Fruit fly (Drosophila melanogaster) whole organism, embryonic: ENCODE measurements around the gene CG6287.

Source experiments
- B-H2 ChIP-seq: fragments of 200-800 bp; sonication (Bioruptor generic); optimal IDR thresholded peaks from 2 replicates; lab custom pipeline; 2018; ENCODE audit warnings: missing biosample characterization, mild to moderate bottlenecking, missing genetic modification characterization
- Bteb2 ChIP-seq: fragments of 200-800 bp; sonication (Bioruptor generic); optimal IDR thresholded peaks from 2 replicates; lab custom pipeline; 2016; ENCODE audit warnings: missing biosample characterization, missing genetic modification characterization
- CG1024 ChIP-seq: fragments of 200-800 bp; sonication (Bioruptor generic); IDR thresholded peaks from 2 replicates; pipeline ENCODE4 v1.3.6; 2022; ENCODE audit warnings: missing biosample characterization, missing genetic modification characterization
- CG10543 ChIP-seq: fragments of 200-800 bp; sonication (Bioruptor generic); optimal IDR thresholded peaks from 3 replicates; lab custom pipeline; 2017; ENCODE audit warnings: missing biosample characterization, mild to moderate bottlenecking, missing genetic modification characterization, moderate library complexity
- CG11695 ChIP-seq: fragments of 200-800 bp; sonication (Bioruptor generic); IDR thresholded peaks from 3 replicates; pipeline ENCODE4 v1.3.6; 2022; ENCODE audit warnings: missing biosample characterization, missing genetic modification characterization
- CG12219 ChIP-seq: fragments of 200-800 bp; sonication (Bioruptor generic); optimal IDR thresholded peaks from 3 replicates; lab custom pipeline; 2018; ENCODE audit warnings: missing biosample characterization, mild to moderate bottlenecking, missing genetic modification characterization
- CG14014 ChIP-seq: fragments of 200-800 bp; sonication (Bioruptor generic); IDR thresholded peaks from 2 replicates; pipeline ENCODE4 v1.3.6; 2022; ENCODE audit warnings: missing biosample characterization, missing genetic modification characterization
- CG14860 ChIP-seq: fragments of 200-800 bp; sonication (Bioruptor generic); IDR thresholded peaks from 3 replicates; pipeline ENCODE4 v1.3.6; 2022; ENCODE audit warnings: missing biosample characterization, missing genetic modification characterization; ENCODE audit not compliant: partially characterized antibody
- CG15696 ChIP-seq: fragments of 200-800 bp; sonication (Bioruptor generic); optimal IDR thresholded peaks from 2 replicates; lab custom pipeline; 2019; ENCODE audit warnings: missing biosample characterization, mild to moderate bottlenecking, missing genetic modification characterization, moderate library complexity
- CG1603 ChIP-seq: fragments of 200-800 bp; sonication (Bioruptor generic); optimal IDR thresholded peaks from 2 replicates; lab custom pipeline; 2019; ENCODE audit warnings: missing biosample characterization, mild to moderate bottlenecking, missing genetic modification characterization, moderate library complexity
- CG17186 ChIP-seq: fragments of 200-800 bp; sonication (Bioruptor generic); optimal IDR thresholded peaks from 3 replicates; lab custom pipeline; 2017; ENCODE audit warnings: missing biosample characterization, missing genetic modification reagents, missing genetic modification characterization
- CG17385 ChIP-seq: fragments of 200-800 bp; sonication (Bioruptor generic); optimal IDR thresholded peaks from 3 replicates; lab custom pipeline; 2018; ENCODE audit warnings: missing biosample characterization, mild to moderate bottlenecking, missing genetic modification characterization
- CG2202 ChIP-seq: fragments of 200-800 bp; sonication (Bioruptor generic); optimal IDR thresholded peaks from 2 replicates; lab custom pipeline; 2018; ENCODE audit warnings: missing biosample characterization, mild to moderate bottlenecking, missing genetic modification characterization
- CG2678 ChIP-seq: fragments of 200-800 bp; sonication (Bioruptor generic); optimal IDR thresholded peaks from 3 replicates; lab custom pipeline; 2019; ENCODE audit warnings: missing biosample characterization, mild to moderate bottlenecking, missing genetic modification characterization, moderate library complexity
- CG30403 ChIP-seq: fragments of 200-800 bp; sonication (Bioruptor generic); optimal IDR thresholded peaks from 3 replicates; lab custom pipeline; 2016; ENCODE audit warnings: missing biosample characterization, missing genetic modification characterization
- CG31365 ChIP-seq: fragments of 200-800 bp; sonication (Bioruptor generic); optimal IDR thresholded peaks from 2 replicates; lab custom pipeline; 2018; ENCODE audit warnings: missing biosample characterization, mild to moderate bottlenecking, missing genetic modification characterization
- CG34224 ChIP-seq: fragments of 200-800 bp; sonication (Bioruptor generic); IDR thresholded peaks from 3 replicates; pipeline ENCODE4 v1.3.6; 2022; ENCODE audit warnings: missing biosample characterization, missing genetic modification characterization; ENCODE audit not compliant: partially characterized antibody
- CG34376 ChIP-seq: fragments of 200-800 bp; sonication (Bioruptor generic); optimal IDR thresholded peaks from 2 replicates; lab custom pipeline; 2018; ENCODE audit warnings: missing biosample characterization, mild to moderate bottlenecking, missing genetic modification characterization
- CG4328 ChIP-seq: fragments of 200-800 bp; sonication (Bioruptor generic); optimal IDR thresholded peaks from 3 replicates; lab custom pipeline; 2017; ENCODE audit warnings: missing biosample characterization, missing genetic modification reagents, missing genetic modification characterization
- CG7556 ChIP-seq: fragments of 200-800 bp; sonication (Bioruptor generic); optimal IDR thresholded peaks from 2 replicates; lab custom pipeline; 2017; ENCODE audit warnings: missing biosample characterization, mild to moderate bottlenecking, missing genetic modification characterization
- CG8924 ChIP-seq: fragments of 200-800 bp; optimal IDR thresholded peaks from 3 replicates; lab custom pipeline; 2019; ENCODE audit warnings: missing biosample characterization, mild to moderate bottlenecking, missing genetic modification characterization, moderate library complexity
- CG8944 ChIP-seq: fragments of 200-800 bp; sonication (Bioruptor generic); optimal IDR thresholded peaks from 3 replicates; lab custom pipeline; 2016; ENCODE audit warnings: missing biosample characterization, missing genetic modification characterization
- CG9932 ChIP-seq: fragments of 200-800 bp; sonication (Bioruptor generic); IDR thresholded peaks from 2 replicates; pipeline ENCODE4 v1.3.6; 2022; ENCODE audit warnings: missing biosample characterization, missing genetic modification characterization
- CTCF ChIP-seq: fragments of 200-800 bp; sonication (Bioruptor generic); optimal IDR thresholded peaks from 2 replicates; lab custom pipeline; 2017; ENCODE audit warnings: missing biosample characterization, mild to moderate bottlenecking, missing genetic modification characterization, moderate library complexity
- Chrac-16 ChIP-seq: fragments of 200-800 bp; sonication (Bioruptor generic); optimal IDR thresholded peaks from 3 replicates; lab custom pipeline; 2016; ENCODE audit warnings: missing biosample characterization, missing genetic modification characterization
- CoRest ChIP-seq: fragments of 200-800 bp; sonication (Bioruptor generic); optimal IDR thresholded peaks from 3 replicates; lab custom pipeline; 2018; ENCODE audit warnings: missing biosample characterization, mild to moderate bottlenecking, missing genetic modification characterization, moderate library complexity
- Deaf1 ChIP-seq: fragments of 200-800 bp; optimal IDR thresholded peaks from 3 replicates; lab custom pipeline; 2019; ENCODE audit warnings: missing biosample characterization, mild to moderate bottlenecking, missing genetic modification characterization, moderate library complexity
- Dip3 ChIP-seq: fragments of 200-800 bp; sonication (Bioruptor generic); optimal IDR thresholded peaks from 3 replicates; lab custom pipeline; 2016; ENCODE audit warnings: missing biosample characterization, missing genetic modification characterization
- Dref ChIP-seq: fragments of 200-800 bp; sonication (Bioruptor generic); IDR thresholded peaks from 2 replicates; pipeline ENCODE4 v1.3.6; 2022; ENCODE audit warnings: missing biosample characterization, missing genetic modification characterization
- Gsc ChIP-seq: fragments of 200-800 bp; sonication (Bioruptor generic); IDR thresholded peaks from 2 replicates; pipeline ENCODE4 v1.3.6; 2022; ENCODE audit warnings: missing biosample characterization, missing genetic modification characterization
- HHEX ChIP-seq: fragments of 200-800 bp; sonication (Bioruptor generic); optimal IDR thresholded peaks from 3 replicates; lab custom pipeline; 2017; ENCODE audit warnings: missing biosample characterization, mild to moderate bottlenecking, missing genetic modification characterization, missing genetic modification reagents
- Hand ChIP-seq: fragments of 200-800 bp; sonication (Bioruptor generic); optimal IDR thresholded peaks from 2 replicates; lab custom pipeline; 2017; ENCODE audit warnings: mild to moderate bottlenecking, missing biosample characterization, missing genetic modification reagents, missing genetic modification characterization
- Hmr ChIP-seq: fragments of 200-800 bp; sonication (Bioruptor generic); optimal IDR thresholded peaks from 3 replicates; lab custom pipeline; 2017; ENCODE audit warnings: mild to moderate bottlenecking, missing biosample characterization, missing genetic modification reagents, missing genetic modification characterization
- Hsf ChIP-seq: fragments of 200-800 bp; sonication (Bioruptor generic); optimal IDR thresholded peaks from 3 replicates; lab custom pipeline; 2016; ENCODE audit warnings: missing biosample characterization, missing genetic modification characterization
- MBD-R2 ChIP-seq: fragments of 200-800 bp; sonication (Bioruptor generic); IDR thresholded peaks from 2 replicates; pipeline ENCODE4 v1.3.6; 2022; ENCODE audit warnings: missing biosample characterization, missing genetic modification characterization
- Nf-YC ChIP-seq: fragments of 200-800 bp; optimal IDR thresholded peaks from 3 replicates; lab custom pipeline; 2019; ENCODE audit warnings: missing biosample characterization, mild to moderate bottlenecking, missing genetic modification characterization, moderate library complexity
- Ravus ChIP-seq: fragments of 200-800 bp; sonication (Bioruptor generic); IDR thresholded peaks from 2 replicates; pipeline ENCODE4 v1.3.6; 2022; ENCODE audit warnings: missing biosample characterization, missing genetic modification characterization
- Rfx ChIP-seq: fragments of 200-800 bp; sonication (Bioruptor generic); IDR thresholded peaks from 2 replicates; pipeline ENCODE4 v1.3.6; 2022; ENCODE audit warnings: missing biosample characterization, missing genetic modification characterization
- Sox102F ChIP-seq: fragments of 200-800 bp; sonication (Bioruptor generic); optimal IDR thresholded peaks from 2 replicates; lab custom pipeline; 2018; ENCODE audit warnings: missing biosample characterization, mild to moderate bottlenecking, missing genetic modification characterization, moderate library complexity
- Ssrp ChIP-seq: fragments of 200-800 bp; sonication (Bioruptor generic); optimal IDR thresholded peaks from 2 replicates; lab custom pipeline; 2018; ENCODE audit warnings: missing biosample characterization, mild to moderate bottlenecking, missing genetic modification characterization, moderate library complexity
- Stat92E ChIP-seq, 3 experiments: fragments of >200 bp in 2 of 3; fragments of 200-800 bp in 1 of 3; sonication (Bioruptor generic) in 1 of 3; optimal IDR thresholded peaks; 2 replicates each; lab custom pipeline; 2017 to 2019; ENCODE audit warnings: missing biosample characterization in 3 of 3, missing genetic modification characterization in 3 of 3, mild to moderate bottlenecking in 1 of 3, moderate library complexity in 1 of 3
- al ChIP-seq: fragments of 200-800 bp; sonication (Bioruptor generic); IDR thresholded peaks from 2 replicates; pipeline ENCODE4 v1.3.6; 2022; ENCODE audit warnings: missing biosample characterization, missing genetic modification characterization
- az2 ChIP-seq: fragments of 200-800 bp; sonication (Bioruptor generic); optimal IDR thresholded peaks from 3 replicates; lab custom pipeline; 2016; ENCODE audit warnings: missing biosample characterization, missing genetic modification characterization
- eve ChIP-seq, 2 experiments: fragments of >200 bp; optimal IDR thresholded peaks; 2 replicates each; lab custom pipeline; 2017; ENCODE audit warnings: missing biosample characterization in 2 of 2, missing genetic modification characterization in 2 of 2
- peb ChIP-seq: fragments of 200-800 bp; sonication (Bioruptor generic); IDR thresholded peaks from 2 replicates; pipeline ENCODE4 v1.3.6; 2022; ENCODE audit warnings: missing biosample characterization, missing genetic modification characterization
- pfk ChIP-seq: fragments of 200-800 bp; sonication (Bioruptor generic); optimal IDR thresholded peaks from 2 replicates; lab custom pipeline; 2018; ENCODE audit warnings: missing biosample characterization, mild to moderate bottlenecking, missing genetic modification characterization, moderate library complexity
- salm ChIP-seq: fragments of 200-800 bp; sonication (Bioruptor generic); optimal IDR thresholded peaks from 2 replicates; lab custom pipeline; 2018; ENCODE audit warnings: missing biosample characterization, mild to moderate bottlenecking, missing genetic modification characterization
- scrt ChIP-seq: fragments of 200-800 bp; sonication (Bioruptor generic); optimal IDR thresholded peaks from 2 replicates; lab custom pipeline; 2018; ENCODE audit warnings: missing biosample characterization, mild to moderate bottlenecking, missing genetic modification characterization, moderate library complexity
- shn ChIP-seq: fragments of 200-800 bp; sonication (Bioruptor generic); optimal IDR thresholded peaks from 3 replicates; lab custom pipeline; 2016; ENCODE audit warnings: missing biosample characterization, missing genetic modification characterization
- tll ChIP-seq, 2 experiments: fragments of 200-800 bp in 1 of 2; fragments of >200 bp in 1 of 2; sonication (Bioruptor generic) in 1 of 2; optimal IDR thresholded peaks; 2 replicates each; lab custom pipeline; 2017 to 2019; ENCODE audit warnings: missing biosample characterization in 2 of 2, missing genetic modification characterization in 2 of 2, mild to moderate bottlenecking in 1 of 2, moderate library complexity in 1 of 2
- wdn ChIP-seq: fragments of 200-800 bp; sonication (Bioruptor generic); IDR thresholded peaks from 2 replicates; pipeline ENCODE4 v1.3.6; 2022; ENCODE audit warnings: missing biosample characterization, missing genetic modification characterization
- wor ChIP-seq: fragments of 200-800 bp; sonication (Bioruptor generic); IDR thresholded peaks from 2 replicates; pipeline ENCODE4 v1.3.6; 2022; ENCODE audit warnings: missing biosample characterization, missing genetic modification characterization

The CG6287 gene

dm6 chr2L:11199068-11199467 lies 43.5 kb upstream of the CG6287 start (continued):
- TF ChIP-seq B-H2 (GFP tag; lab: Kevin White, UChicago), result no peak
- TF ChIP-seq wor (GFP tag; lab: Robert Waterston, UW), result no peak
- TF ChIP-seq CG7556 (GFP tag; lab: Kevin White, UChicago), result peak; percentile 56
- peak; percentile 45 for TF ChIP-seq az2
- TF ChIP-seq CTCF (GFP tag; lab: Kevin White, UChicago), result no peak
- no peak for TF ChIP-seq Ravus
- no peak for TF ChIP-seq Dref (GFP tag; lab: Robert Waterston, UW)
- no peak for TF ChIP-seq CG34376 (GFP tag; lab: Kevin White, UChicago)
- TF ChIP-seq Deaf1 (tag; lab: Kevin White, UChicago), result peak; percentile 21
- no peak for TF ChIP-seq tll (GFP tag; optimal IDR thresholded peaks at IDR 0.05; lab: Kevin White, UChicago)
- TF ChIP-seq pfk (GFP tag; lab: Kevin White, UChicago), result no peak
- TF ChIP-seq CG17385 (GFP tag; lab: Kevin White, UChicago), result peak; percentile 54
- peak; percentile 27 for TF ChIP-seq Dip3 (GFP tag; lab: Kevin White, UChicago)
- TF ChIP-seq wdn (GFP tag; lab: Robert Waterston, UW), result peak; percentile 68
- peak; percentile 49 for TF ChIP-seq Sox102F (GFP tag; lab: Kevin White, UChicago)
- no peak for TF ChIP-seq CG12219 (GFP tag; lab: Kevin White, UChicago)
- no peak for TF ChIP-seq shn (GFP tag; lab: Kevin White, UChicago)
- TF ChIP-seq CG4328 (GFP tag; lab: Kevin White, UChicago), result no peak
- peak; percentile 66 for TF ChIP-seq CG8924 (tag; lab: Kevin White, UChicago)
- TF ChIP-seq CG1024 (GFP tag; lab: Robert Waterston, UW), result no peak
- TF ChIP-seq CG11695 (GFP tag; lab: Robert Waterston, UW), result peak; percentile 86
- no peak for TF ChIP-seq salm (tag; lab: Kevin White, UChicago)
- TF ChIP-seq Hand (GFP tag; lab: Kevin White, UChicago), result no peak
- no peak for TF ChIP-seq Gsc (GFP tag; lab: Robert Waterston, UW)
- peak; percentile 56; the same call in 1 of the 2 replicates for TF ChIP-seq al
- TF ChIP-seq CG2678, result peak; percentile 71
- no peak for TF ChIP-seq Stat92E (GFP tag; optimal IDR thresholded peaks at IDR 0.05; lab: Kevin White, UChicago)
- TF ChIP-seq peb, result no peak
- no peak for TF ChIP-seq MBD-R2
- TF ChIP-seq eve (GFP tag; optimal IDR thresholded peaks at IDR 0.05; lab: Kevin White, UChicago), result no peak
- peak; percentile 65 for TF ChIP-seq CG30403 (GFP tag; lab: Kevin White, UChicago)
- TF ChIP-seq CG10543 (GFP tag; lab: Kevin White, UChicago), result no peak
- TF ChIP-seq CG17186, result no peak
- peak; percentile 51 for TF ChIP-seq Bteb2 (GFP tag; lab: Kevin White, UChicago)
- no peak for TF ChIP-seq CG31365 (tag; lab: Kevin White, UChicago)
- TF ChIP-seq HHEX (GFP tag; lab: Kevin White, UChicago), result peak; percentile 17
- TF ChIP-seq CG34224, result no peak
- TF ChIP-seq Nf-YC (tag; lab: Kevin White, UChicago), result no peak
- TF ChIP-seq Hmr (GFP tag; lab: Kevin White, UChicago), result peak; percentile 75
- TF ChIP-seq CoRest (tag; lab: Kevin White, UChicago), result peak; percentile 73
- peak; percentile 54 for TF ChIP-seq scrt (GFP tag; lab: Kevin White, UChicago)
- TF ChIP-seq CG14014, result peak; percentile 61
- no peak for TF ChIP-seq CG8944 (GFP tag; lab: Kevin White, UChicago)
- TF ChIP-seq Hsf (GFP tag; lab: Kevin White, UChicago), result peak; percentile 44
- no peak for TF ChIP-seq CG2202 (tag; lab: Kevin White, UChicago)
- TF ChIP-seq Ssrp (tag; lab: Kevin White, UChicago), result no peak
- TF ChIP-seq CG9932 (GFP tag; lab: Robert Waterston, UW), result peak; percentile 87
- TF ChIP-seq CG1603 (tag; lab: Kevin White, UChicago), result peak; percentile 21
- no peak for TF ChIP-seq CG14860 (GFP tag; lab: Robert Waterston, UW)
- TF ChIP-seq CG15696 (tag; lab: Kevin White, UChicago), result no peak
- TF ChIP-seq Chrac-16 (GFP tag; lab: Kevin White, UChicago), result peak; percentile 46
- peak; percentile 93 for TF ChIP-seq Rfx
